Worm (Caenorhabditis elegans) whole organism, mixed stage, embryonic: ENCODE data around the gene T28F3.5.

Source experiments
- bed-3 ChIP-seq: fragments of 200-800 bp; sonication (Bioruptor generic); optimal IDR thresholded peaks from 3 replicates; lab custom pipeline; 2018; ENCODE audit warnings: mild to moderate bottlenecking, missing genetic modification characterization, moderate library complexity, missing compliant biosample characterization
- elt-3 ChIP-seq: fragments of 150-350 bp; optimal IDR thresholded peaks from 2 replicates; lab custom pipeline; 2014; ENCODE audit warnings: missing biosample characterization, missing genetic modification characterization
- nhr-12 ChIP-seq: fragments of 150-350 bp; optimal IDR thresholded peaks from 2 replicates; lab custom pipeline; 2014; ENCODE audit warnings: missing biosample characterization, missing genetic modification characterization
- nhr-2 ChIP-seq: fragments of 150-350 bp; optimal IDR thresholded peaks from 2 replicates; lab custom pipeline; 2014; ENCODE audit warnings: missing biosample characterization, missing genetic modification characterization
- pha-4 ChIP-seq: fragments of 150-350 bp; optimal IDR thresholded peaks from 2 replicates; lab custom pipeline; 2018; ENCODE audit warnings: missing biosample characterization, missing genetic modification reagents, missing genetic modification characterization
- snpc-4 ChIP-seq: fragments of 150-350 bp; optimal IDR thresholded peaks from 2 replicates; lab custom pipeline; 2014; ENCODE audit warnings: missing biosample characterization, missing genetic modification characterization

DNA sequence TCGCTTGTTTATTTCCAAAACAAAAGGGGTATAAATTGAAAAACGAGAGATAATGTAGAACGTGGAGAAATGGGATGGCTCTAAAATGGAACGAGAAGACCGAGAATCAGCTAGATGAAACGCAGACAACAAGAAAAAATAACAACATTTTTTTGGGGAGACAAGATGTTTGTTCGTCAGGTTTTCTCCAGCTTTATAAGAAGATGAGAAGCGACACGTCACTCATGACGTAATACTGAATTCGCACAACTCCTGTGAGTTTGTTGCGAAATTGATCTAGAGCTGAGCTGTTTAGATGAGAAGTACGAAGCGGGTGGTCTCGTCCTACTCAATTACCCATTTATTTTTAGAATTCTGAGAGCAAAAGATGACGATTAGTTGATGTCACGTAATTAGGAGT, 9.3 kb upstream of the T28F3.5 start:
- TF ChIP-seq snpc-4 (tag; lab: Kevin White, UChicago) (no peak), bed-3 (GFP tag; lab: Kevin White, UChicago) (no peak), nhr-12 (tag; lab: Kevin White, UChicago) (no peak), elt-3 (tag; lab: Kevin White, UChicago) (no peak), pha-4 (tag; lab: Kevin White, UChicago) (no peak), nhr-2 (tag; lab: Kevin White, UChicago) (no peak)
